Fruit fly (Drosophila melanogaster) whole organism, embryonic: Measurements from ENCODE around the gene unc-13.

Experiments
- C15 ChIP-seq: fragments of 200-800 bp; sonication (Bioruptor generic); IDR thresholded peaks from 3 replicates; pipeline ENCODE4 v1.3.6; 2022; ENCODE audit warnings: missing biosample characterization, missing genetic modification characterization
- CG10147 ChIP-seq: fragments of 200-800 bp; sonication (Bioruptor generic); optimal IDR thresholded peaks from 2 replicates; lab custom pipeline; 2019; ENCODE audit warnings: missing biosample characterization, mild to moderate bottlenecking, missing genetic modification characterization, moderate library complexity
- CG1024 ChIP-seq: fragments of 200-800 bp; sonication (Bioruptor generic); IDR thresholded peaks from 2 replicates; pipeline ENCODE4 v1.3.6; 2022; ENCODE audit warnings: missing biosample characterization, missing genetic modification characterization
- CG11456 ChIP-seq: fragments of 200-800 bp; sonication (Bioruptor generic); IDR thresholded peaks from 3 replicates; pipeline ENCODE4 v1.3.6; 2022; ENCODE audit warnings: missing biosample characterization, missing genetic modification characterization
- CG11723 ChIP-seq: fragments of 200-800 bp; sonication (Bioruptor generic); optimal IDR thresholded peaks from 2 replicates; lab custom pipeline; 2017; ENCODE audit warnings: missing biosample characterization, mild to moderate bottlenecking, missing genetic modification characterization
- CG12659 ChIP-seq: fragments of 200-800 bp; sonication (Bioruptor generic); optimal IDR thresholded peaks from 3 replicates; lab custom pipeline; 2017; ENCODE audit warnings: mild to moderate bottlenecking, missing biosample characterization, missing genetic modification reagents, missing genetic modification characterization
- CG15601 ChIP-seq: fragments of 200-800 bp; sonication (Bioruptor generic); optimal IDR thresholded peaks from 3 replicates; lab custom pipeline; 2019; ENCODE audit warnings: missing biosample characterization, mild to moderate bottlenecking, missing genetic modification characterization, moderate library complexity
- CG1602 ChIP-seq: fragments of 200-800 bp; sonication (Bioruptor generic); optimal IDR thresholded peaks from 3 replicates; lab custom pipeline; 2016; ENCODE audit warnings: missing biosample characterization, missing genetic modification characterization
- CG2116 ChIP-seq: fragments of 200-800 bp; sonication (Bioruptor generic); optimal IDR thresholded peaks from 3 replicates; lab custom pipeline; 2018; ENCODE audit warnings: missing biosample characterization, mild to moderate bottlenecking, missing genetic modification characterization
- CG2199 ChIP-seq: fragments of 200-800 bp; sonication (Bioruptor generic); IDR thresholded peaks from 3 replicates; pipeline ENCODE4 v1.3.6; 2022; ENCODE audit warnings: missing biosample characterization, missing genetic modification characterization
- CG2678 ChIP-seq: fragments of 200-800 bp; sonication (Bioruptor generic); optimal IDR thresholded peaks from 3 replicates; lab custom pipeline; 2019; ENCODE audit warnings: missing biosample characterization, mild to moderate bottlenecking, missing genetic modification characterization, moderate library complexity
- CG2875 ChIP-seq: fragments of 200-800 bp; sonication (Bioruptor generic); optimal IDR thresholded peaks from 2 replicates; lab custom pipeline; 2017; ENCODE audit warnings: missing biosample characterization, mild to moderate bottlenecking, missing genetic modification characterization, missing genetic modification reagents
- CG2889 ChIP-seq: fragments of 200-800 bp; sonication (Bioruptor generic); IDR thresholded peaks from 3 replicates; pipeline ENCODE4 v1.3.6; 2022; ENCODE audit warnings: missing biosample characterization, missing genetic modification characterization
- CG30020 ChIP-seq: fragments of 200-800 bp; optimal IDR thresholded peaks from 2 replicates; lab custom pipeline; 2019; ENCODE audit warnings: missing biosample characterization, mild to moderate bottlenecking, missing genetic modification characterization, moderate library complexity
- CG6254 ChIP-seq: fragments of 200-800 bp; sonication (Bioruptor generic); optimal IDR thresholded peaks from 3 replicates; lab custom pipeline; 2017; ENCODE audit warnings: mild to moderate bottlenecking, missing biosample characterization, missing genetic modification reagents, missing genetic modification characterization
- CG7271 ChIP-seq: fragments of 200-800 bp; sonication (Bioruptor generic); optimal IDR thresholded peaks from 2 replicates; lab custom pipeline; 2018; ENCODE audit warnings: missing biosample characterization, mild to moderate bottlenecking, missing genetic modification characterization, moderate library complexity
- CG8290 ChIP-seq, 3 experiments: fragments of 200-800 bp; sonication (Bioruptor generic); optimal IDR thresholded peaks; 2 replicates each; lab custom pipeline; 2016 to 2019; ENCODE audit warnings: missing biosample characterization in 3 of 3, missing genetic modification characterization in 3 of 3, mild to moderate bottlenecking in 2 of 3, moderate library complexity in 1 of 3
- CG8388 ChIP-seq: fragments of 200-800 bp; sonication (Bioruptor generic); optimal IDR thresholded peaks from 2 replicates; lab custom pipeline; 2019; ENCODE audit warnings: missing biosample characterization, mild to moderate bottlenecking, missing genetic modification characterization, moderate library complexity
- CTCF ChIP-seq: fragments of 200-800 bp; sonication (Bioruptor generic); optimal IDR thresholded peaks from 2 replicates; lab custom pipeline; 2017; ENCODE audit warnings: missing biosample characterization, mild to moderate bottlenecking, missing genetic modification characterization, moderate library complexity
- Chrac-16 ChIP-seq: fragments of 200-800 bp; sonication (Bioruptor generic); optimal IDR thresholded peaks from 3 replicates; lab custom pipeline; 2016; ENCODE audit warnings: missing biosample characterization, missing genetic modification characterization
- D19A ChIP-seq: fragments of 200-800 bp; optimal IDR thresholded peaks from 3 replicates; lab custom pipeline; 2019; ENCODE audit warnings: missing biosample characterization, mild to moderate bottlenecking, missing genetic modification characterization, moderate library complexity
- Dad ChIP-seq: fragments of 200-800 bp; sonication (Bioruptor generic); optimal IDR thresholded peaks from 3 replicates; lab custom pipeline; 2016; ENCODE audit warnings: missing biosample characterization, missing genetic modification characterization
- Dbx ChIP-seq: fragments of 200-800 bp; sonication (Bioruptor generic); IDR thresholded peaks from 3 replicates; pipeline ENCODE4 v1.3.6; 2022; ENCODE audit warnings: missing biosample characterization, missing genetic modification characterization
- Doc3 ChIP-seq: fragments of 200-800 bp; sonication (Bioruptor generic); IDR thresholded peaks from 3 replicates; pipeline ENCODE4 v1.3.6; 2022; ENCODE audit warnings: missing biosample characterization, missing genetic modification characterization; ENCODE audit not compliant: partially characterized antibody
- E2f2 ChIP-seq: fragments of 200-800 bp; sonication (Bioruptor generic); IDR thresholded peaks from 2 replicates; pipeline ENCODE4 v1.3.6; 2022; ENCODE audit warnings: missing biosample characterization, missing genetic modification characterization
- HLH3B ChIP-seq: fragments of 200-800 bp; sonication (Bioruptor generic); IDR thresholded peaks from 2 replicates; pipeline ENCODE4 v1.3.6; 2022; ENCODE audit warnings: missing biosample characterization, missing genetic modification characterization
- HmgZ ChIP-seq: fragments of 200-800 bp; sonication (Bioruptor generic); optimal IDR thresholded peaks from 2 replicates; lab custom pipeline; 2018; ENCODE audit warnings: missing biosample characterization, mild to moderate bottlenecking, missing genetic modification characterization
- Hmr ChIP-seq: fragments of 200-800 bp; sonication (Bioruptor generic); optimal IDR thresholded peaks from 3 replicates; lab custom pipeline; 2017; ENCODE audit warnings: mild to moderate bottlenecking, missing biosample characterization, missing genetic modification reagents, missing genetic modification characterization
- Hr3 ChIP-seq: fragments of 200-800 bp; sonication (Bioruptor generic); optimal IDR thresholded peaks from 3 replicates; lab custom pipeline; 2016; ENCODE audit warnings: missing biosample characterization, missing genetic modification characterization
- Mes4 ChIP-seq: fragments of 200-800 bp; sonication (Bioruptor generic); optimal IDR thresholded peaks from 2 replicates; lab custom pipeline; 2016; ENCODE audit warnings: missing biosample characterization, missing genetic modification characterization
- Nf-YB ChIP-seq: fragments of 200-800 bp; sonication (Bioruptor generic); optimal IDR thresholded peaks from 3 replicates; lab custom pipeline; 2019; ENCODE audit warnings: missing biosample characterization, mild to moderate bottlenecking, missing genetic modification characterization, moderate library complexity
- dmrt11E ChIP-seq: fragments of 200-800 bp; sonication (Bioruptor generic); optimal IDR thresholded peaks from 3 replicates; lab custom pipeline; 2018; ENCODE audit warnings: missing biosample characterization, mild to moderate bottlenecking, missing genetic modification characterization, moderate library complexity
- ems ChIP-seq: fragments of 200-800 bp; sonication (Bioruptor generic); optimal IDR thresholded peaks from 3 replicates; lab custom pipeline; 2016; ENCODE audit warnings: missing biosample characterization, missing genetic modification characterization
- eyg ChIP-seq: fragments of 200-800 bp; sonication (Bioruptor generic); optimal IDR thresholded peaks from 3 replicates; lab custom pipeline; 2016; ENCODE audit warnings: missing biosample characterization, missing genetic modification characterization
- insv ChIP-seq, 2 experiments: fragments of 200-800 bp; sonication (Bioruptor generic); optimal IDR thresholded peaks; 3 replicates each; lab custom pipeline; 2016 to 2018; ENCODE audit warnings: missing biosample characterization in 2 of 2, missing genetic modification characterization in 2 of 2
- lbe ChIP-seq: fragments of 200-800 bp; sonication (Bioruptor generic); optimal IDR thresholded peaks from 2 replicates; lab custom pipeline; 2016; ENCODE audit warnings: missing biosample characterization, mild to moderate bottlenecking, missing genetic modification characterization
- lmd ChIP-seq: fragments of 200-800 bp; sonication (Bioruptor generic); IDR thresholded peaks from 2 replicates; pipeline ENCODE4 v1.3.6; 2022; ENCODE audit warnings: missing biosample characterization, missing genetic modification characterization
- luna ChIP-seq: fragments of 200-800 bp; sonication (Bioruptor generic); optimal IDR thresholded peaks from 2 replicates; lab custom pipeline; 2016; ENCODE audit warnings: missing biosample characterization, missing genetic modification characterization
- otp ChIP-seq: fragments of 200-800 bp; sonication (Bioruptor generic); IDR thresholded peaks from 3 replicates; pipeline ENCODE4, ENCODE4 v1.3.6; 2022; ENCODE audit warnings: missing biosample characterization, missing genetic modification characterization
- pan ChIP-seq, 4 experiments: fragments of >200 bp in 3 of 4; fragments of 200-800 bp in 1 of 4; sonication (Bioruptor generic) in 1 of 4; optimal IDR thresholded peaks in 3 of 4; IDR thresholded peaks in 1 of 4; 2 replicates each; pipeline versions ENCODE4 v1.3.6 to Lab custom; 2017 to 2022; ENCODE audit warnings: missing biosample characterization in 2 of 4, missing genetic modification characterization in 2 of 4, mixed read lengths in 1 of 4
- ranshi ChIP-seq: fragments of 200-800 bp; sonication (Bioruptor generic); IDR thresholded peaks from 2 replicates; pipeline ENCODE4 v1.3.6; 2022; ENCODE audit warnings: missing biosample characterization, missing genetic modification characterization
- row ChIP-seq: fragments of 200-800 bp; sonication (Bioruptor generic); IDR thresholded peaks from 3 replicates; pipeline ENCODE4 v1.3.6; 2022; ENCODE audit warnings: missing biosample characterization, missing genetic modification characterization
- sens-2 ChIP-seq: fragments of 200-800 bp; sonication (Bioruptor generic); IDR thresholded peaks from 2 replicates; pipeline ENCODE4 v1.3.6; 2022; ENCODE audit warnings: missing biosample characterization, missing genetic modification characterization
- slou ChIP-seq: fragments of 200-800 bp; sonication (Bioruptor generic); optimal IDR thresholded peaks from 3 replicates; lab custom pipeline; 2016; ENCODE audit warnings: missing biosample characterization, missing genetic modification characterization
- stwl ChIP-seq: fragments of 200-800 bp; sonication (Bioruptor generic); optimal IDR thresholded peaks from 3 replicates; lab custom pipeline; 2018; ENCODE audit warnings: missing biosample characterization, mild to moderate bottlenecking, missing genetic modification characterization, moderate library complexity
- tgo ChIP-seq: fragments of 200-800 bp; sonication (Bioruptor generic); IDR thresholded peaks from 3 replicates; pipeline ENCODE4 v1.3.6; 2022; ENCODE audit warnings: missing biosample characterization, missing genetic modification characterization
- wek ChIP-seq: fragments of 200-800 bp; sonication (Bioruptor generic); optimal IDR thresholded peaks from 3 replicates; lab custom pipeline; 2018; ENCODE audit warnings: missing biosample characterization, mild to moderate bottlenecking, missing genetic modification characterization, moderate library complexity
- zen ChIP-seq: fragments of 200-800 bp; sonication (Bioruptor generic); optimal IDR thresholded peaks from 3 replicates; lab custom pipeline; 2018; ENCODE audit warnings: missing biosample characterization, mild to moderate bottlenecking, missing genetic modification characterization, moderate library complexity

unc-13 gene

dm6 chr4:866437-867216, 45.5 kb downstream of the unc-13 start, which contains the start of gene Gyf (continued):
- TF ChIP-seq Dad (GFP tag; lab: Kevin White, UChicago) (no peak), D19A (tag; lab: Kevin White, UChicago) (no peak), Dbx (GFP tag; lab: Robert Waterston, UW) (no peak), eyg (GFP tag; lab: Kevin White, UChicago) (no peak), CG30020 (tag; lab: Kevin White, UChicago) (peak; percentile 100), CG8388 (GFP tag; lab: Kevin White, UChicago) (no peak), Hmr (GFP tag; lab: Kevin White, UChicago) (no peak), Nf-YB (GFP tag; lab: Kevin White, UChicago) (no peak), insv (GFP tag; optimal IDR thresholded peaks at IDR 0.05; lab: Kevin White, UChicago) (no peak), CG11456 (GFP tag; lab: Robert Waterston, UW) (no peak), CG7271 (no peak), Hr3 (GFP tag; lab: Kevin White, UChicago) (no peak), HLH3B (GFP tag; lab: Robert Waterston, UW) (no peak), sens-2 (GFP tag; lab: Robert Waterston, UW) (no peak), CG2875 (GFP tag; lab: Kevin White, UChicago) (no peak), ranshi (GFP tag; lab: Robert Waterston, UW) (no peak), Chrac-16 (GFP tag; lab: Kevin White, UChicago) (no peak), C15 (GFP tag; lab: Robert Waterston, UW) (no peak), ems (GFP tag; lab: Kevin White, UChicago) (no peak), CG10147 (GFP tag; lab: Kevin White, UChicago) (no peak), lmd (no peak), wek (peak; percentile 98), dmrt11E (tag; lab: Kevin White, UChicago) (peak; percentile 29), CG6254 (GFP tag; lab: Kevin White, UChicago) (no peak), CG1024 (peak; percentile 100), CG12659 (GFP tag; lab: Kevin White, UChicago) (peak; percentile 85), row (GFP tag; lab: Robert Waterston, UW) (peak; percentile 95), CG15601 (no peak), luna (GFP tag; lab: Kevin White, UChicago) (peak; percentile 0)

dm6 chr4:855074-855473, 57.1 kb downstream of the unc-13 start:
- TF ChIP-seq CG2116 = peak; percentile 73
- no peak for TF ChIP-seq slou (GFP tag; lab: Kevin White, UChicago)
- TF ChIP-seq stwl (tag; lab: Kevin White, UChicago) = peak; percentile 6
- 0 out of 3 replicates have a peak, but pooled peaks have one; percentile 28 for TF ChIP-seq CG2199 (GFP tag; lab: Robert Waterston, UW)
- TF ChIP-seq CG30020 (tag; lab: Kevin White, UChicago) = peak; percentile 72
- TF ChIP-seq, all 482 proteins: peak for 4

- TF ChIP-seq CG2889 (no peak), otp (GFP tag; lab: Robert Waterston, UW) (no peak), CG8290 (GFP tag; optimal IDR thresholded peaks at IDR 0.05; lab: Kevin White, UChicago) (no peak), CG8290 (tag; optimal IDR thresholded peaks at IDR 0.05; lab: Kevin White, UChicago) (no peak), zen (tag; lab: Kevin White, UChicago) (no peak), CG6254 (GFP tag; lab: Kevin White, UChicago) (no peak), Mes4 (no peak), Doc3 (GFP tag; lab: Robert Waterston, UW) (0 out of 3 replicates have a peak, but pooled peaks have one; percentile 12), CG2678 (no peak), lbe (no peak), tgo (GFP tag; lab: Robert Waterston, UW) (no peak), CG1602 (GFP tag; lab: Kevin White, UChicago) (no peak), CTCF (GFP tag; lab: Kevin White, UChicago) (no peak), pan (optimal IDR thresholded peaks at IDR 0.05; lab: Kevin White, UChicago) (no peak), pan (GFP tag; optimal IDR thresholded peaks at IDR 0.05 in 1 of 2, IDR thresholded peaks at IDR 0.05 in 1 of 2) (no peak), HmgZ (tag; lab: Kevin White, UChicago) (no peak), E2f2 (GFP tag; lab: Robert Waterston, UW) (no peak), CG11723 (GFP tag; lab: Kevin White, UChicago) (peak; percentile 63)
Observed at dm6 chr4:853355-853754, 58.8 kb downstream of the unc-13 start.
